5 fruit fly cellular contexts compared by ENCODE assay signal in genomic region chr3R:25760190-25760589, dm6.
TF ChIP-seq lines count a peak whose summit lies in the region.

No protein-coding gene starts in this region.

- TF ChIP-seq CTCF in whole organism, embryonic (GFP tag; optimal IDR thresholded peaks at IDR 0.05; lab: Kevin White, UChicago), result no peak

TF ChIP-seq in whole organism, adult, 20 proteins besides CTCF, POLR2A, EP300 and RAD21:
- TF ChIP-seq CG11617 (GFP tag; optimal IDR thresholded peaks at IDR 0.05; lab: Kevin White, UChicago), result no peak
- TF ChIP-seq Mnt (GFP tag; optimal IDR thresholded peaks at IDR 0.05; lab: Kevin White, UChicago), result peak; percentile 33

TF ChIP-seq in whole organism, embryonic, 481 proteins besides CTCF, POLR2A, EP300 and RAD21 (continues in another document):
- TF ChIP-seq CG32532 (GFP tag; IDR thresholded peaks at IDR 0.05; lab: Robert Waterston, UW) (0 out of 2 replicates have a peak, but pooled peaks have one; percentile 22), CG7357 (GFP tag; IDR thresholded peaks at IDR 0.05; lab: Robert Waterston, UW) (no peak), CG2129 (GFP tag; IDR thresholded peaks at IDR 0.05; lab: Robert Waterston, UW; ENCODE audit: partially characterized antibody) (no peak), cas (GFP tag; IDR thresholded peaks at IDR 0.05; lab: Robert Waterston, UW) (no peak), CG9437 (GFP tag; optimal IDR thresholded peaks at IDR 0.05; lab: Kevin White, UChicago) (no peak), Deaf1 (tag; optimal IDR thresholded peaks at IDR 0.05; lab: Kevin White, UChicago) (peak; percentile 1), CG1832 (GFP tag; optimal IDR thresholded peaks at IDR 0.05; lab: Kevin White, UChicago) (no peak), Ets65A (GFP tag; lab: Kevin White, UChicago) (peak; percentile 52), CG4854 (GFP tag; optimal IDR thresholded peaks at IDR 0.05; lab: Kevin White, UChicago) (no peak), zen2 (GFP tag; IDR thresholded peaks at IDR 0.05; lab: Robert Waterston, UW; ENCODE audit: partially characterized antibody) (no peak), Awh (GFP tag; IDR thresholded peaks at IDR 0.05; lab: Robert Waterston, UW) (no peak), dimm (GFP tag; IDR thresholded peaks at IDR 0.05; lab: Robert Waterston, UW) (no peak), CG13287 (GFP tag; IDR thresholded peaks at IDR 0.05; lab: Robert Waterston, UW; ENCODE audit: partially characterized antibody) (no peak), CG10431 (GFP tag; optimal IDR thresholded peaks at IDR 0.05; lab: Kevin White, UChicago) (no peak), kni (GFP tag; optimal IDR thresholded peaks at IDR 0.05; lab: Kevin White, UChicago) (no peak), CG9609 (GFP tag; optimal IDR thresholded peaks at IDR 0.05; lab: Kevin White, UChicago) (no peak), CG3163 (GFP tag; optimal IDR thresholded peaks at IDR 0.05; lab: Kevin White, UChicago) (peak; percentile 78), CG17186 (GFP tag; optimal IDR thresholded peaks at IDR 0.05; lab: Kevin White, UChicago) (no peak), chinmo (GFP tag; IDR thresholded peaks at IDR 0.05; lab: Robert Waterston, UW; ENCODE audit: partially characterized antibody) (0 out of 4 replicates have a peak, but pooled peaks have one; percentile 56), Ptx1 (GFP tag; IDR thresholded peaks at IDR 0.05; lab: Robert Waterston, UW) (no peak), CG13624 (GFP tag; optimal IDR thresholded peaks at IDR 0.05; lab: Kevin White, UChicago) (no peak), Drgx (GFP tag; IDR thresholded peaks at IDR 0.05; lab: Robert Waterston, UW) (peak; percentile 50)

TF ChIP-seq in whole organism, prepupa, 60 proteins besides CTCF, POLR2A, EP300 and RAD21:
- TF ChIP-seq Gug (GFP tag; IDR thresholded peaks at IDR 0.05; lab: Robert Waterston, UW) (no peak), svp (GFP tag; lab: Kevin White, UChicago) (peak; percentile 43), CG6276 (GFP tag; optimal IDR thresholded peaks at IDR 0.05; lab: Kevin White, UChicago) (peak; percentile 42), fd85E (GFP tag; optimal IDR thresholded peaks at IDR 0.05; lab: Kevin White, UChicago) (no peak), eg (GFP tag; IDR thresholded peaks at IDR 0.05; lab: Robert Waterston, UW) (peak; percentile 73), CG32006 (GFP tag; optimal IDR thresholded peaks at IDR 0.05; lab: Kevin White, UChicago) (peak; percentile 17), CG1621 (tag; optimal IDR thresholded peaks at IDR 0.05; lab: Kevin White, UChicago) (no peak), CG9139 (GFP tag; optimal IDR thresholded peaks at IDR 0.05; lab: Kevin White, UChicago) (no peak), CG6163 (GFP tag; IDR thresholded peaks at IDR 0.05; lab: Robert Waterston, UW) (peak; percentile 46; the same call in 2 of the 3 replicates), Eip75B (GFP tag; optimal IDR thresholded peaks at IDR 0.05; lab: Kevin White, UChicago) (no peak), acj6 (GFP tag; optimal IDR thresholded peaks at IDR 0.05; lab: Kevin White, UChicago) (no peak), CG4318 (GFP tag; optimal IDR thresholded peaks at IDR 0.05; lab: Kevin White, UChicago) (no peak), CG8119 (GFP tag; IDR thresholded peaks at IDR 0.05; lab: Robert Waterston, UW) (peak; percentile 52; the same call in 2 of the 3 replicates), CG15336 (GFP tag; IDR thresholded peaks at IDR 0.05; lab: Robert Waterston, UW) (peak; percentile 49), CG11762 (GFP tag; optimal IDR thresholded peaks at IDR 0.05; lab: Kevin White, UChicago; ENCODE audit: insufficient read depth) (no peak), ss (GFP tag; optimal IDR thresholded peaks at IDR 0.05; lab: Kevin White, UChicago) (peak in 1 of 2 experiments; percentile 1), Blimp-1 (GFP tag; optimal IDR thresholded peaks at IDR 0.05; lab: Kevin White, UChicago) (no peak), CG10669 (GFP tag; optimal IDR thresholded peaks at IDR 0.05; lab: Kevin White, UChicago) (no peak), Ets21C (GFP tag; optimal IDR thresholded peaks at IDR 0.05; lab: Kevin White, UChicago) (no peak), pdm3 (GFP tag; optimal IDR thresholded peaks at IDR 0.05; lab: Kevin White, UChicago) (no peak), CG16779 (tag; optimal IDR thresholded peaks at IDR 0.05; lab: Kevin White, UChicago) (no peak), Hr4 (GFP tag; optimal IDR thresholded peaks at IDR 0.05; lab: Kevin White, UChicago) (no peak), topi (GFP tag; optimal IDR thresholded peaks at IDR 0.05; lab: Kevin White, UChicago) (no peak), CG3032 (tag; optimal IDR thresholded peaks at IDR 0.05; lab: Kevin White, UChicago) (no peak)

TF ChIP-seq in whole organism, pupa, 21 proteins besides CTCF, POLR2A, EP300 and RAD21:
- TF ChIP-seq CG4496 (GFP tag; IDR thresholded peaks at IDR 0.05; lab: Robert Waterston, UW), result 0 out of 3 replicates have a peak, but pooled peaks have one; percentile 42
- TF ChIP-seq CG8159 (tag; optimal IDR thresholded peaks at IDR 0.05; lab: Kevin White, UChicago), result no peak
- no peak for TF ChIP-seq CG34367 (tag; optimal IDR thresholded peaks at IDR 0.05; lab: Kevin White, UChicago)
- TF ChIP-seq CG9948 (tag; optimal IDR thresholded peaks at IDR 0.05; lab: Kevin White, UChicago), result no peak
- 0 out of 3 replicates have a peak, but pooled peaks have one; percentile 22 for TF ChIP-seq fd96Ca (GFP tag; IDR thresholded peaks at IDR 0.05; lab: Robert Waterston, UW)
- TF ChIP-seq CG8301 (tag; optimal IDR thresholded peaks at IDR 0.05; lab: Kevin White, UChicago), result no peak
- TF ChIP-seq CG13204 (GFP tag; optimal IDR thresholded peaks at IDR 0.05; lab: Kevin White, UChicago), result no peak
- no peak for TF ChIP-seq CG10348 (GFP tag; IDR thresholded peaks at IDR 0.05; lab: Robert Waterston, UW)
- TF ChIP-seq CG17806 (tag; optimal IDR thresholded peaks at IDR 0.05; lab: Kevin White, UChicago), result no peak
- TF ChIP-seq CG32121 (GFP tag; IDR thresholded peaks at IDR 0.05; lab: Robert Waterston, UW), result no peak
- no peak for TF ChIP-seq Pif1B (GFP tag; optimal IDR thresholded peaks at IDR 0.05; lab: Kevin White, UChicago)
- no peak for TF ChIP-seq rn (GFP tag; IDR thresholded peaks at IDR 0.05; lab: Robert Waterston, UW)
- peak; percentile 41; the same call in 1 of the 2 replicates for TF ChIP-seq CG12605 (GFP tag; IDR thresholded peaks at IDR 0.05; lab: Robert Waterston, UW)
- peak; percentile 16 for TF ChIP-seq CG14655 (GFP tag; optimal IDR thresholded peaks at IDR 0.05; lab: Kevin White, UChicago)
- peak; percentile 45; the same call in 1 of the 2 replicates for TF ChIP-seq Ets98B (GFP tag; IDR thresholded peaks at IDR 0.05; lab: Robert Waterston, UW)

TF ChIP-seq in whole organism, wandering third instar larva, 38 proteins besides CTCF, POLR2A, EP300 and RAD21:
- TF ChIP-seq jim (GFP tag; optimal IDR thresholded peaks at IDR 0.05; lab: Kevin White, UChicago), result peak; percentile 78
- TF ChIP-seq ey (GFP tag; optimal IDR thresholded peaks at IDR 0.05; lab: Kevin White, UChicago), result peak; percentile 5
- no peak for TF ChIP-seq Hr78 (GFP tag; optimal IDR thresholded peaks at IDR 0.05; lab: Kevin White, UChicago)
- TF ChIP-seq Rel (GFP tag; optimal IDR thresholded peaks at IDR 0.05; lab: Kevin White, UChicago), result peak; percentile 9
- TF ChIP-seq Rel (tag; optimal IDR thresholded peaks at IDR 0.05; lab: Kevin White, UChicago), result no peak
- TF ChIP-seq GATAd (GFP tag; optimal IDR thresholded peaks at IDR 0.05; lab: Kevin White, UChicago), result peak; percentile 59
- peak; percentile 1 for TF ChIP-seq Sp1 (GFP tag; optimal IDR thresholded peaks at IDR 0.05; lab: Kevin White, UChicago)
- TF ChIP-seq Hnf4 (GFP tag; optimal IDR thresholded peaks at IDR 0.05; lab: Kevin White, UChicago), result peak; percentile 47
- peak; percentile 55 for TF ChIP-seq Hr83 (GFP tag; optimal IDR thresholded peaks at IDR 0.05; lab: Kevin White, UChicago; ENCODE audit: poor library complexity, severe bottlenecking)
- TF ChIP-seq Mio (GFP tag; optimal IDR thresholded peaks at IDR 0.05; lab: Kevin White, UChicago), result no peak
- TF ChIP-seq rgr (GFP tag; optimal IDR thresholded peaks at IDR 0.05; lab: Kevin White, UChicago), result peak; percentile 49
- peak; percentile 26 for TF ChIP-seq Jra (GFP tag; optimal IDR thresholded peaks at IDR 0.05; lab: Kevin White, UChicago)
- peak; percentile 40 for TF ChIP-seq Dif (GFP tag; optimal IDR thresholded peaks at IDR 0.05; lab: Kevin White, UChicago; ENCODE audit: partially characterized antibody)
- TF ChIP-seq dl (GFP tag; optimal IDR thresholded peaks at IDR 0.05; lab: Kevin White, UChicago; ENCODE audit: insufficient read depth in 1 of 2, partially characterized antibody in 2 of 2), result peak; percentile 2 to 9
- peak; percentile 56 for TF ChIP-seq CrebA (GFP tag; optimal IDR thresholded peaks at IDR 0.05; lab: Kevin White, UChicago; ENCODE audit: borderline replicate concordance)
- peak; percentile 57 for TF ChIP-seq CG32264 (GFP tag; optimal IDR thresholded peaks at IDR 0.05; lab: Kevin White, UChicago)
- no peak for TF ChIP-seq Myc (optimal IDR thresholded peaks at IDR 0.05; lab: Kevin White, UChicago)
- peak; percentile 21 for TF ChIP-seq h (GFP tag; optimal IDR thresholded peaks at IDR 0.05; lab: Kevin White, UChicago)
- peak; percentile 15 for TF ChIP-seq Vsx2 (GFP tag; optimal IDR thresholded peaks at IDR 0.05; lab: Kevin White, UChicago; ENCODE audit: partially characterized antibody)
- TF ChIP-seq brk (GFP tag; optimal IDR thresholded peaks at IDR 0.05; lab: Kevin White, UChicago), result no peak
- no peak for TF ChIP-seq dsf (GFP tag; optimal IDR thresholded peaks at IDR 0.05; lab: Kevin White, UChicago; ENCODE audit: borderline replicate concordance)
